Worm (Caenorhabditis elegans) whole organism, L3 larva: Measurements from ENCODE around the gene nceh-1.
A peak's percentile ranks its signal among the peaks of the same experiment; 100 is the strongest.

Experiments
- aly-2 ChIP-seq: fragments of 150-350 bp; optimal IDR thresholded peaks from 2 replicates; lab custom pipeline; 2014; ENCODE audit warnings: missing biosample characterization, missing genetic modification characterization
- ama-1 ChIP-seq: fragments of 150-350 bp; optimal IDR thresholded peaks from 2 replicates; lab custom pipeline; 2018
- daf-12 ChIP-seq: fragments of 150-350 bp; optimal IDR thresholded peaks from 2 replicates; lab custom pipeline; 2014; ENCODE audit warnings: missing biosample characterization, missing genetic modification reagents, missing genetic modification characterization
- elt-1 ChIP-seq: fragments of 150-350 bp; optimal IDR thresholded peaks from 2 replicates; lab custom pipeline; 2014; ENCODE audit warnings: missing biosample characterization, missing genetic modification characterization
- elt-3 ChIP-seq, 3 experiments: fragments of 150-350 bp in 1 of 3; sonication (generic microtip) in 2 of 3; optimal IDR thresholded peaks; 2 replicates in 2 of 3; 4 replicates in 1 of 3; lab custom pipeline; 2014 to 2017; ENCODE audit warnings: missing biosample characterization in 3 of 3, missing genetic modification characterization in 3 of 3
- hmg-11 ChIP-seq: sonication (generic microtip); optimal IDR thresholded peaks from 2 replicates; lab custom pipeline; 2016; ENCODE audit warnings: missing genetic modification characterization, missing compliant biosample characterization
- jun-1 ChIP-seq: fragments of 150-350 bp; optimal IDR thresholded peaks from 2 replicates; lab custom pipeline; 2014; ENCODE audit warnings: missing biosample characterization, missing genetic modification reagents, missing genetic modification characterization
- mml-1 ChIP-seq: fragments of 150-350 bp; sonication (generic microtip); optimal IDR thresholded peaks from 3 replicates; lab custom pipeline; 2014; ENCODE audit warnings: missing biosample characterization, missing genetic modification characterization
- nhr-12 ChIP-seq: fragments of 150-350 bp; optimal IDR thresholded peaks from 2 replicates; lab custom pipeline; 2014; ENCODE audit warnings: missing biosample characterization, missing genetic modification characterization
- nhr-23 ChIP-seq: fragments of 150-350 bp; optimal IDR thresholded peaks from 2 replicates; lab custom pipeline; 2014; ENCODE audit warnings: missing biosample characterization, missing genetic modification reagents, missing genetic modification characterization
- nhr-28 ChIP-seq: fragments of 150-350 bp; optimal IDR thresholded peaks from 2 replicates; lab custom pipeline; 2014; ENCODE audit warnings: missing biosample characterization, missing genetic modification characterization
- pqm-1 ChIP-seq: fragments of 150-350 bp; optimal IDR thresholded peaks from 2 replicates; lab custom pipeline; 2017; ENCODE audit warnings: missing biosample characterization, missing genetic modification characterization, inconsistent platforms
- snpc-4 ChIP-seq: fragments of 150-350 bp; optimal IDR thresholded peaks from 2 replicates; lab custom pipeline; 2014; ENCODE audit warnings: missing biosample characterization, missing genetic modification characterization
- unc-62 ChIP-seq: fragments of 150-350 bp; sonication (generic microtip); optimal IDR thresholded peaks from 4 replicates; lab custom pipeline; 2014; ENCODE audit warnings: missing biosample characterization, missing genetic modification reagents, missing genetic modification characterization

DNA sequence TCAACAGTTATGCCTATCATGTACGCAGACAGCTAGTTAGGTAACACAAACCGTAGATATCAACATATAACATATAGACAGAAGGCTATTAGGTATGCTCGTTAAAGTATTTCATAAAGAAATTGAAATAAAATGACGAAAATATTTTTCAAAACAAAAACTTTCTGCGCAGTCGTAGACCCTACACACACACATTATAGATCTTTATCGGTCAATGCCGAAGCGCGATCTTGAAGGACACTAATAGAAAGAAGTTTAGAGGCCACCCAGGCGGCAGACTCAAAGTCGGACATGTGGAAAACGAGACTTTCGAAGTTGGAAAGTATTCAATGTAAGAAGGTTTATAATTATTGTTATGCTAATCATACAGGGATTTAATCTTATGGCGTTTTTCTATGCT lies 51.7 kb downstream of the nceh-1 start:
- TF ChIP-seq elt-1 (tag; lab: Kevin White, UChicago): peak; percentile 95
- TF ChIP-seq mml-1 (tag; lab: Kevin White, UChicago): no peak
- no peak for TF ChIP-seq nhr-12 (tag; lab: Kevin White, UChicago)
- no peak for TF ChIP-seq jun-1 (tag; lab: Kevin White, UChicago)
- TF ChIP-seq daf-12: no peak
- no peak for TF ChIP-seq nhr-28 (tag; lab: Kevin White, UChicago)
- no peak for TF ChIP-seq nhr-23 (tag; lab: Kevin White, UChicago)
- no peak for TF ChIP-seq snpc-4 (tag; lab: Kevin White, UChicago)
- no peak for TF ChIP-seq elt-3 (tag; optimal IDR thresholded peaks at IDR 0.05; lab: Kevin White, UChicago)
- no peak for TF ChIP-seq ama-1
- TF ChIP-seq hmg-11 (tag; lab: Kevin White, UChicago): no peak
- TF ChIP-seq unc-62: no peak
- TF ChIP-seq pqm-1 (tag; lab: Kevin White, UChicago): no peak
- no peak for TF ChIP-seq aly-2 (tag; lab: Kevin White, UChicago)
